Fruit fly (Drosophila melanogaster) whole organism, embryonic: ENCODE measurements around the gene vito.

ENCODE experiments used
- CG10209 ChIP-seq: fragments of 200-800 bp; sonication (Bioruptor generic); optimal IDR thresholded peaks from 3 replicates; lab custom pipeline; 2017; ENCODE audit warnings: missing biosample characterization, mild to moderate bottlenecking, missing genetic modification characterization, missing genetic modification reagents
- CG1024 ChIP-seq: fragments of 200-800 bp; sonication (Bioruptor generic); IDR thresholded peaks from 2 replicates; pipeline ENCODE4 v1.3.6; 2022; ENCODE audit warnings: missing biosample characterization, missing genetic modification characterization
- CG12104 ChIP-seq: fragments of 200-800 bp; sonication (Bioruptor generic); optimal IDR thresholded peaks from 3 replicates; lab custom pipeline; 2016; ENCODE audit warnings: missing biosample characterization, missing genetic modification characterization
- CG12659 ChIP-seq: fragments of 200-800 bp; sonication (Bioruptor generic); optimal IDR thresholded peaks from 3 replicates; lab custom pipeline; 2017; ENCODE audit warnings: mild to moderate bottlenecking, missing biosample characterization, missing genetic modification reagents, missing genetic modification characterization
- CG13424 ChIP-seq: fragments of 200-800 bp; sonication (Bioruptor generic); optimal IDR thresholded peaks from 2 replicates; lab custom pipeline; 2019; ENCODE audit warnings: missing biosample characterization, mild to moderate bottlenecking, missing genetic modification characterization, moderate library complexity
- CG13624 ChIP-seq: fragments of 200-800 bp; sonication (Bioruptor generic); optimal IDR thresholded peaks from 2 replicates; lab custom pipeline; 2016; ENCODE audit warnings: missing biosample characterization, missing genetic modification characterization
- CG17328 ChIP-seq: fragments of 200-800 bp; sonication (Bioruptor generic); IDR thresholded peaks from 2 replicates; pipeline ENCODE4 v1.3.6; 2022; ENCODE audit warnings: missing biosample characterization, missing genetic modification characterization
- CG18011 ChIP-seq: fragments of 200-800 bp; sonication (Bioruptor generic); optimal IDR thresholded peaks from 2 replicates; lab custom pipeline; 2017; ENCODE audit warnings: missing biosample characterization, missing genetic modification characterization, mild to moderate bottlenecking, moderate library complexity, missing genotype
- CG2116 ChIP-seq: fragments of 200-800 bp; sonication (Bioruptor generic); optimal IDR thresholded peaks from 3 replicates; lab custom pipeline; 2018; ENCODE audit warnings: missing biosample characterization, mild to moderate bottlenecking, missing genetic modification characterization
- CG2712 ChIP-seq: fragments of 200-800 bp; optimal IDR thresholded peaks from 3 replicates; lab custom pipeline; 2019; ENCODE audit warnings: missing biosample characterization, mild to moderate bottlenecking, missing genetic modification characterization, moderate library complexity
- CG3065 ChIP-seq: fragments of 200-800 bp; sonication (Bioruptor generic); optimal IDR thresholded peaks from 2 replicates; lab custom pipeline; 2016; ENCODE audit warnings: missing biosample characterization, missing genetic modification characterization
- CG31441 ChIP-seq: fragments of 200-800 bp; sonication (Bioruptor generic); IDR thresholded peaks from 2 replicates; pipeline ENCODE4 v1.3.6; 2022; ENCODE audit warnings: missing biosample characterization, missing genetic modification characterization
- CG3281 ChIP-seq: fragments of 200-800 bp; sonication (Bioruptor generic); optimal IDR thresholded peaks from 3 replicates; lab custom pipeline; 2017; ENCODE audit warnings: missing biosample characterization, mild to moderate bottlenecking, missing genetic modification characterization
- CG4730 ChIP-seq: fragments of 200-800 bp; sonication (Bioruptor generic); IDR thresholded peaks from 2 replicates; pipeline ENCODE4 v1.3.6; 2022; ENCODE audit warnings: missing biosample characterization, missing genetic modification characterization
- CG4854 ChIP-seq: fragments of 200-800 bp; sonication (Bioruptor generic); optimal IDR thresholded peaks from 2 replicates; lab custom pipeline; 2016; ENCODE audit warnings: missing biosample characterization, missing genetic modification characterization, inconsistent platforms
- CG5245 ChIP-seq: fragments of 200-800 bp; sonication (Bioruptor generic); optimal IDR thresholded peaks from 3 replicates; lab custom pipeline; 2016; ENCODE audit warnings: missing biosample characterization, missing genetic modification characterization
- CG7987 ChIP-seq: fragments of 200-800 bp; sonication (Bioruptor generic); optimal IDR thresholded peaks from 2 replicates; lab custom pipeline; 2018; ENCODE audit warnings: missing biosample characterization, mild to moderate bottlenecking, missing genetic modification characterization, moderate library complexity
- CG8359 ChIP-seq: fragments of 200-800 bp; sonication (Bioruptor generic); optimal IDR thresholded peaks from 2 replicates; lab custom pipeline; 2017; ENCODE audit warnings: missing biosample characterization, mild to moderate bottlenecking, missing genetic modification characterization, borderline replicate concordance
- CG8765 ChIP-seq: fragments of 200-800 bp; sonication (Bioruptor generic); IDR thresholded peaks from 2 replicates; pipeline ENCODE4 v1.3.6; 2022; ENCODE audit warnings: missing biosample characterization, missing genetic modification characterization
- CG9876 ChIP-seq: fragments of 200-800 bp; sonication (Bioruptor generic); optimal IDR thresholded peaks from 2 replicates; lab custom pipeline; 2016; ENCODE audit warnings: missing biosample characterization, missing genetic modification characterization
- CTCF ChIP-seq: fragments of 200-800 bp; sonication (Bioruptor generic); optimal IDR thresholded peaks from 2 replicates; lab custom pipeline; 2017; ENCODE audit warnings: missing biosample characterization, mild to moderate bottlenecking, missing genetic modification characterization, moderate library complexity
- CkIIα-i1 ChIP-seq: fragments of 200-800 bp; sonication (Bioruptor generic); IDR thresholded peaks from 2 replicates; pipeline ENCODE4 v1.3.6; 2022; ENCODE audit warnings: missing biosample characterization, missing genetic modification characterization
- Doc2 ChIP-seq: fragments of 200-800 bp; sonication (Bioruptor generic); IDR thresholded peaks from 2 replicates; pipeline ENCODE4 v1.3.6; 2022; ENCODE audit warnings: missing biosample characterization, missing genetic modification characterization
- Dp ChIP-seq: fragments of 200-800 bp; sonication (Bioruptor generic); optimal IDR thresholded peaks from 2 replicates; lab custom pipeline; 2018; ENCODE audit warnings: missing biosample characterization, mild to moderate bottlenecking, missing genetic modification characterization, moderate library complexity
- E2f1 ChIP-seq: fragments of 200-800 bp; sonication (Bioruptor generic); IDR thresholded peaks from 2 replicates; pipeline ENCODE4 v1.3.6; 2022; ENCODE audit warnings: missing biosample characterization, missing genetic modification characterization
- ERR ChIP-seq: fragments of 200-800 bp; sonication (Bioruptor generic); optimal IDR thresholded peaks from 2 replicates; lab custom pipeline; 2016; ENCODE audit warnings: missing biosample characterization, missing genetic modification characterization
- Gug ChIP-seq: fragments of 200-800 bp; sonication (Bioruptor generic); IDR thresholded peaks from 4 replicates; pipeline ENCODE4 v1.3.6; 2022; ENCODE audit warnings: missing biosample characterization, missing genetic modification characterization
- Mrtf ChIP-seq: fragments of 200-800 bp; sonication (Bioruptor generic); IDR thresholded peaks from 3 replicates; pipeline ENCODE4 v1.3.6; 2022; ENCODE audit warnings: missing biosample characterization, missing genetic modification characterization
- NC2β ChIP-seq: fragments of 200-800 bp; sonication (Bioruptor generic); optimal IDR thresholded peaks from 2 replicates; lab custom pipeline; 2016; ENCODE audit warnings: missing biosample characterization, missing genetic modification characterization
- Oaz ChIP-seq: fragments of 200-800 bp; sonication (Bioruptor generic); IDR thresholded peaks from 2 replicates; pipeline ENCODE4 v1.3.6; 2022; ENCODE audit warnings: missing biosample characterization, missing genetic modification characterization
- Opbp ChIP-seq: fragments of 200-800 bp; sonication (Bioruptor generic); IDR thresholded peaks from 3 replicates; pipeline ENCODE4 v1.3.6; 2022; ENCODE audit warnings: missing biosample characterization, missing genetic modification characterization; ENCODE audit not compliant: partially characterized antibody
- Trl ChIP-seq, 3 experiments: fragments of >200 bp in 2 of 3; fragments of 200-800 bp in 1 of 3; sonication (Bioruptor generic) in 1 of 3; optimal IDR thresholded peaks; 2 replicates in 1 of 3; 3 replicates in 2 of 3; lab custom pipeline; 2016 to 2017; ENCODE audit warnings: missing biosample characterization in 1 of 3, missing genetic modification characterization in 1 of 3
- YL-1 ChIP-seq: fragments of 200-800 bp; sonication (Bioruptor generic); optimal IDR thresholded peaks from 3 replicates; lab custom pipeline; 2017; ENCODE audit warnings: missing biosample characterization, mild to moderate bottlenecking, missing genetic modification characterization
- ac ChIP-seq: fragments of 200-800 bp; sonication (Bioruptor generic); optimal IDR thresholded peaks from 3 replicates; lab custom pipeline; 2017; ENCODE audit warnings: missing biosample characterization, mild to moderate bottlenecking, missing genetic modification characterization
- caup ChIP-seq: fragments of 200-800 bp; sonication (Bioruptor generic); optimal IDR thresholded peaks from 3 replicates; lab custom pipeline; 2017; ENCODE audit warnings: missing biosample characterization, mild to moderate bottlenecking, missing genetic modification characterization, moderate library complexity; ENCODE audit not compliant: severe bottlenecking
- croc ChIP-seq: fragments of 200-800 bp; sonication (Bioruptor generic); conservative IDR thresholded peaks from 3 replicates; pipeline ENCODE4 v1.3.6; 2022; ENCODE audit warnings: missing biosample characterization, missing genetic modification characterization
- cwo ChIP-seq: fragments of 200-800 bp; sonication (Bioruptor generic); optimal IDR thresholded peaks from 3 replicates; lab custom pipeline; 2017; ENCODE audit warnings: missing biosample characterization, missing genetic modification characterization, mild to moderate bottlenecking, moderate library complexity, missing genetic modification reagents
- dan ChIP-seq: fragments of 200-800 bp; sonication (Bioruptor generic); IDR thresholded peaks from 2 replicates; pipeline ENCODE4 v1.3.6; 2022; ENCODE audit warnings: missing biosample characterization, missing genetic modification characterization
- disco-r ChIP-seq: fragments of 200-800 bp; sonication (Bioruptor generic); optimal IDR thresholded peaks from 2 replicates; lab custom pipeline; 2016; ENCODE audit warnings: missing biosample characterization, missing genetic modification characterization
- esg ChIP-seq: fragments of 200-800 bp; sonication (Bioruptor generic); conservative IDR thresholded peaks from 2 replicates; pipeline ENCODE4 v1.3.6; 2022; ENCODE audit warnings: missing biosample characterization, missing genetic modification characterization
- fd3F ChIP-seq: fragments of 200-800 bp; sonication (Bioruptor generic); optimal IDR thresholded peaks from 2 replicates; lab custom pipeline; 2018; ENCODE audit warnings: missing biosample characterization, mild to moderate bottlenecking, missing genetic modification characterization, moderate library complexity
- gcm2 ChIP-seq: fragments of 200-800 bp; sonication (Bioruptor generic); optimal IDR thresholded peaks from 2 replicates; lab custom pipeline; 2016; ENCODE audit warnings: missing biosample characterization, missing genetic modification characterization
- ham ChIP-seq: fragments of 200-800 bp; sonication (Bioruptor generic); IDR thresholded peaks from 2 replicates; pipeline ENCODE4 v1.3.6; 2022; ENCODE audit warnings: missing biosample characterization, missing genetic modification characterization
- inv ChIP-seq: fragments of 200-800 bp; sonication (Bioruptor generic); IDR thresholded peaks from 2 replicates; pipeline ENCODE4 v1.3.6; 2022; ENCODE audit warnings: missing biosample characterization, missing genetic modification characterization; ENCODE audit not compliant: partially characterized antibody
- jing ChIP-seq: fragments of 200-800 bp; sonication (Bioruptor generic); optimal IDR thresholded peaks from 2 replicates; lab custom pipeline; 2018; ENCODE audit warnings: missing biosample characterization, mild to moderate bottlenecking, missing genetic modification characterization
- mld ChIP-seq: fragments of 200-800 bp; sonication (Bioruptor generic); IDR thresholded peaks from 3 replicates; pipeline ENCODE4 v1.3.6; 2022; ENCODE audit warnings: missing biosample characterization, missing genetic modification characterization; ENCODE audit not compliant: partially characterized antibody
- nau ChIP-seq: fragments of 200-800 bp; sonication (Bioruptor generic); optimal IDR thresholded peaks from 3 replicates; lab custom pipeline; 2017; ENCODE audit warnings: missing biosample characterization, mild to moderate bottlenecking, missing genetic modification characterization, missing genetic modification reagents
- odd ChIP-seq: fragments of 200-800 bp; sonication (Bioruptor generic); optimal IDR thresholded peaks from 2 replicates; lab custom pipeline; 2017; ENCODE audit warnings: missing biosample characterization, mild to moderate bottlenecking, missing genetic modification characterization
- salm ChIP-seq: fragments of 200-800 bp; sonication (Bioruptor generic); optimal IDR thresholded peaks from 2 replicates; lab custom pipeline; 2018; ENCODE audit warnings: missing biosample characterization, mild to moderate bottlenecking, missing genetic modification characterization
- slp2 ChIP-seq: fragments of 200-800 bp; sonication (Bioruptor generic); optimal IDR thresholded peaks from 2 replicates; lab custom pipeline; 2016; ENCODE audit warnings: missing biosample characterization, missing genetic modification characterization
- ssp ChIP-seq: fragments of 200-800 bp; sonication (Bioruptor generic); IDR thresholded peaks from 2 replicates; pipeline ENCODE4 v1.3.6; 2022; ENCODE audit warnings: missing biosample characterization, missing genetic modification characterization
- vnd ChIP-seq: fragments of 200-800 bp; sonication (Bioruptor generic); IDR thresholded peaks from 3 replicates; pipeline ENCODE4 v1.3.6; 2022; ENCODE audit warnings: missing biosample characterization, missing genetic modification characterization; ENCODE audit not compliant: partially characterized antibody

vito gene

dm6 chr3L:5808101-5808433 lies 30.9 kb upstream of the vito start (continued):
- TF ChIP-seq mld, result no peak
- TF ChIP-seq Trl (optimal IDR thresholded peaks at IDR 0.05; lab: Kevin White, UChicago), result no peak
- TF ChIP-seq Trl (GFP tag; optimal IDR thresholded peaks at IDR 0.05; lab: Kevin White, UChicago), result no peak
- no peak for TF ChIP-seq CG8359 (GFP tag; lab: Kevin White, UChicago)
- peak; percentile 12 for TF ChIP-seq CG10209 (GFP tag; lab: Kevin White, UChicago)
- no peak for TF ChIP-seq cwo
- no peak for TF ChIP-seq nau (GFP tag; lab: Kevin White, UChicago)
- TF ChIP-seq CG3065 (GFP tag; lab: Kevin White, UChicago), result no peak
- TF ChIP-seq CG1024 (GFP tag; lab: Robert Waterston, UW), result no peak
- no peak for TF ChIP-seq CkIIα-i1 (GFP tag; lab: Robert Waterston, UW)
- no peak for TF ChIP-seq CTCF (GFP tag; lab: Kevin White, UChicago)
- no peak for TF ChIP-seq vnd (GFP tag; lab: Robert Waterston, UW)
- TF ChIP-seq CG18011 (GFP tag; lab: Kevin White, UChicago), result no peak
- TF ChIP-seq Dp, result no peak
- no peak for TF ChIP-seq NC2β (GFP tag; lab: Kevin White, UChicago)
- TF ChIP-seq CG9876 (GFP tag; lab: Kevin White, UChicago), result no peak
- no peak for TF ChIP-seq CG12104 (GFP tag; lab: Kevin White, UChicago)
- no peak for TF ChIP-seq dan (GFP tag; lab: Robert Waterston, UW)
- TF ChIP-seq E2f1 (GFP tag; lab: Robert Waterston, UW), result no peak
- no peak for TF ChIP-seq salm (tag; lab: Kevin White, UChicago)
- TF ChIP-seq slp2, result no peak
- no peak for TF ChIP-seq jing (GFP tag; lab: Kevin White, UChicago)
- TF ChIP-seq CG7987 (GFP tag; lab: Kevin White, UChicago), result no peak
- no peak for TF ChIP-seq caup (GFP tag; lab: Kevin White, UChicago)
- TF ChIP-seq disco-r (GFP tag; lab: Kevin White, UChicago), result no peak
- no peak for TF ChIP-seq ac (GFP tag; lab: Kevin White, UChicago)
- TF ChIP-seq Oaz (GFP tag; lab: Robert Waterston, UW), result no peak
- TF ChIP-seq CG13424 (tag; lab: Kevin White, UChicago), result peak; percentile 6
- no peak for TF ChIP-seq CG2116 (GFP tag; lab: Kevin White, UChicago)
- no peak for TF ChIP-seq CG4854 (GFP tag; lab: Kevin White, UChicago)
- peak; percentile 32 for TF ChIP-seq CG2712 (tag; lab: Kevin White, UChicago)
- no peak for TF ChIP-seq Opbp (GFP tag; lab: Robert Waterston, UW)
- no peak for TF ChIP-seq CG31441 (GFP tag; lab: Robert Waterston, UW)
- TF ChIP-seq croc (GFP tag; lab: Robert Waterston, UW), result no peak
- no peak for TF ChIP-seq Doc2
- no peak for TF ChIP-seq CG5245
- no peak for TF ChIP-seq ham (GFP tag; lab: Robert Waterston, UW)
- no peak for TF ChIP-seq esg (GFP tag; lab: Robert Waterston, UW)
- no peak for TF ChIP-seq gcm2 (GFP tag; lab: Kevin White, UChicago)
- TF ChIP-seq odd (GFP tag; lab: Kevin White, UChicago), result no peak
- TF ChIP-seq inv, result no peak
- TF ChIP-seq YL-1 (GFP tag; lab: Kevin White, UChicago), result no peak
- TF ChIP-seq fd3F (GFP tag; lab: Kevin White, UChicago), result peak; percentile 1
- peak; percentile 13; the same call in 1 of the 4 replicates for TF ChIP-seq Gug (GFP tag; lab: Robert Waterston, UW)
- TF ChIP-seq CG8765 (GFP tag; lab: Robert Waterston, UW), result no peak
- no peak for TF ChIP-seq CG17328 (GFP tag; lab: Robert Waterston, UW)
- TF ChIP-seq CG4730 (GFP tag; lab: Robert Waterston, UW), result no peak
- no peak for TF ChIP-seq CG12659 (GFP tag; lab: Kevin White, UChicago)
- no peak for TF ChIP-seq CG13624 (GFP tag; lab: Kevin White, UChicago)
- TF ChIP-seq CG3281 (GFP tag; lab: Kevin White, UChicago), result peak; percentile 44
- TF ChIP-seq ssp, result no peak
- TF ChIP-seq ERR (GFP tag; lab: Kevin White, UChicago), result no peak
- no peak for TF ChIP-seq Mrtf
